Worm (Caenorhabditis elegans) whole organism, young adult: Measurements from ENCODE around the gene F10E9.4.

Source experiments
- B0261.1 ChIP-seq: sonication (generic microtip); optimal IDR thresholded peaks from 2 replicates; lab custom pipeline; 2016; ENCODE audit warnings: mild to moderate bottlenecking, missing genetic modification characterization, moderate library complexity, missing compliant biosample characterization
- B0336.3 ChIP-seq: fragments of 200-800 bp; sonication (Bioruptor generic); IDR thresholded peaks from 2 replicates; pipeline ENCODE4 v1.3.6; 2022; ENCODE audit warnings: missing genetic modification characterization, missing compliant biosample characterization
- F10E7.11 ChIP-seq: sonication (generic microtip); optimal IDR thresholded peaks from 2 replicates; lab custom pipeline; 2017; ENCODE audit warnings: mild to moderate bottlenecking, missing genetic modification characterization, moderate library complexity, missing compliant biosample characterization
- F22D6.2 ChIP-seq: sonication (generic microtip); optimal IDR thresholded peaks from 2 replicates; lab custom pipeline; 2016; ENCODE audit warnings: mild to moderate bottlenecking, missing genetic modification characterization, missing compliant biosample characterization
- F33H1.4 ChIP-seq: fragments of 200-800 bp; sonication (Bioruptor generic); IDR thresholded peaks from 2 replicates; pipeline ENCODE4 v1.3.6; 2022; ENCODE audit warnings: missing genetic modification reagents, missing genetic modification characterization, missing compliant biosample characterization
- F52B5.7 ChIP-seq: sonication (generic microtip); optimal IDR thresholded peaks from 2 replicates; lab custom pipeline; 2016; ENCODE audit warnings: mild to moderate bottlenecking, missing genetic modification characterization, missing compliant biosample characterization
- F55B11.4 ChIP-seq: sonication (generic microtip); optimal IDR thresholded peaks from 2 replicates; lab custom pipeline; 2016; ENCODE audit warnings: missing compliant biosample characterization, missing genetic modification characterization, borderline replicate concordance; ENCODE audit not compliant: insufficient read depth
- Y53G8AR.9 ChIP-seq: fragments of 200-800 bp; sonication (Bioruptor generic); conservative IDR thresholded peaks from 2 replicates; pipeline ENCODE4 v1.3.6; 2022; ENCODE audit warnings: missing genetic modification reagents, missing genetic modification characterization, missing compliant biosample characterization
- ZK185.1 ChIP-seq: sonication (generic microtip); optimal IDR thresholded peaks from 2 replicates; lab custom pipeline; 2016; ENCODE audit warnings: mild to moderate bottlenecking, missing genetic modification characterization, missing compliant biosample characterization; ENCODE audit not compliant: poor library complexity, severe bottlenecking
- akir-1 ChIP-seq: fragments of 200-800 bp; sonication (Bioruptor generic); optimal IDR thresholded peaks from 2 replicates; lab custom pipeline; 2018; ENCODE audit warnings: mild to moderate bottlenecking, missing genetic modification characterization, moderate library complexity, missing compliant biosample characterization
- ama-1 ChIP-seq, 3 experiments: fragments of 150-350 bp in 1 of 3; sonication (generic microtip) in 2 of 3; optimal IDR thresholded peaks; 2 replicates each; lab custom pipeline; 2014 to 2018; ENCODE audit warnings: missing biosample characterization in 2 of 3, missing genetic modification characterization in 2 of 3, missing genetic modification reagents in 2 of 3
- atf-7 ChIP-seq: sonication (generic microtip); optimal IDR thresholded peaks from 2 replicates; lab custom pipeline; 2017; ENCODE audit warnings: mild to moderate bottlenecking, missing genetic modification characterization, missing compliant biosample characterization
- attf-3 ChIP-seq: fragments of 200-800 bp; sonication (Bioruptor generic); conservative IDR thresholded peaks from 2 replicates; pipeline ENCODE4 v1.3.6; 2022; ENCODE audit warnings: missing genetic modification reagents, missing genetic modification characterization, missing compliant biosample characterization
- attf-6 ChIP-seq: fragments of 200-800 bp; sonication (Bioruptor generic); IDR thresholded peaks from 2 replicates; pipeline ENCODE4 v1.3.6; 2022; ENCODE audit warnings: missing genetic modification reagents, missing genetic modification characterization, missing compliant biosample characterization
- ceh-27 ChIP-seq: fragments of 200-800 bp; sonication (Bioruptor generic); optimal IDR thresholded peaks from 2 replicates; lab custom pipeline; 2018; ENCODE audit warnings: mild to moderate bottlenecking, missing genetic modification characterization, moderate library complexity, missing compliant biosample characterization
- ceh-79 ChIP-seq: sonication (generic microtip); optimal IDR thresholded peaks from 2 replicates; lab custom pipeline; 2017; ENCODE audit warnings: mild to moderate bottlenecking, missing genetic modification characterization, missing compliant biosample characterization
- die-1 ChIP-seq: sonication (generic microtip); optimal IDR thresholded peaks from 2 replicates; lab custom pipeline; 2016; ENCODE audit warnings: missing genotype, mild to moderate bottlenecking, missing genetic modification characterization, missing compliant biosample characterization
- dox-1 ChIP-seq: fragments of 200-800 bp; sonication (Bioruptor generic); IDR thresholded peaks from 2 replicates; pipeline ENCODE4 v1.3.6; 2022; ENCODE audit warnings: missing genetic modification reagents, missing genetic modification characterization, missing compliant biosample characterization
- ets-4 ChIP-seq: fragments of 200-800 bp; sonication (Bioruptor generic); optimal IDR thresholded peaks from 2 replicates; lab custom pipeline; 2018; ENCODE audit warnings: mild to moderate bottlenecking, missing genetic modification characterization, missing compliant biosample characterization
- fkh-3 ChIP-seq: sonication (generic microtip); optimal IDR thresholded peaks from 2 replicates; lab custom pipeline; 2016; ENCODE audit warnings: mild to moderate bottlenecking, missing genetic modification characterization, missing compliant biosample characterization
- hlh-26 ChIP-seq: fragments of 200-800 bp; sonication (Bioruptor generic); conservative IDR thresholded peaks from 2 replicates; pipeline ENCODE4 v1.3.6; 2022; ENCODE audit warnings: missing genetic modification reagents, missing genetic modification characterization, missing compliant biosample characterization
- hmg-1.2 ChIP-seq: fragments of 200-800 bp; sonication (Bioruptor generic); IDR thresholded peaks from 2 replicates; pipeline ENCODE4 v1.3.6; 2022; ENCODE audit warnings: missing genetic modification reagents, missing genetic modification characterization, missing compliant biosample characterization
- let-526 ChIP-seq: fragments of 200-800 bp; sonication (Bioruptor generic); IDR thresholded peaks from 2 replicates; pipeline ENCODE4 v1.3.6; 2022; ENCODE audit warnings: missing genetic modification reagents, missing genetic modification characterization, missing compliant biosample characterization
- lin-35 ChIP-seq, 3 experiments: fragments of 150-350 bp in 2 of 3; sonication (generic microtip) in 1 of 3; optimal IDR thresholded peaks; 2 replicates each; lab custom pipeline; 2014 to 2018; ENCODE audit warnings: missing biosample characterization in 3 of 3, missing genetic modification characterization in 3 of 3, missing genetic modification reagents in 3 of 3
- lin-40 ChIP-seq: sonication (generic microtip); optimal IDR thresholded peaks from 2 replicates; lab custom pipeline; 2016; ENCODE audit warnings: missing genetic modification characterization, mild to moderate bottlenecking, missing compliant biosample characterization, missing genotype, missing genetic modification reagents
- lir-1 ChIP-seq: fragments of 200-800 bp; sonication (Bioruptor generic); conservative IDR thresholded peaks from 2 replicates; pipeline ENCODE4 v1.3.6; 2022; ENCODE audit warnings: missing genetic modification reagents, missing genetic modification characterization, missing compliant biosample characterization
- lsl-1 ChIP-seq: fragments of 200-800 bp; sonication (Bioruptor generic); optimal IDR thresholded peaks from 2 replicates; lab custom pipeline; 2018; ENCODE audit warnings: mild to moderate bottlenecking, missing genetic modification characterization, moderate library complexity, missing compliant biosample characterization
- mes-4 ChIP-seq: sonication (generic microtip); optimal IDR thresholded peaks from 2 replicates; lab custom pipeline; 2016; ENCODE audit warnings: missing genotype, missing genetic modification characterization, missing compliant biosample characterization
- mxl-1 ChIP-seq: sonication (generic microtip); optimal IDR thresholded peaks from 2 replicates; lab custom pipeline; 2016; ENCODE audit warnings: missing genetic modification characterization, missing compliant biosample characterization
- nfya-1 ChIP-seq: sonication (generic microtip); optimal IDR thresholded peaks from 2 replicates; lab custom pipeline; 2017; ENCODE audit warnings: antibody characterized with exemption, missing compliant biosample characterization, missing genetic modification characterization, borderline replicate concordance; ENCODE audit not compliant: insufficient read depth
- nfyb-1 ChIP-seq: fragments of 200-800 bp; sonication (Bioruptor generic); IDR thresholded peaks from 2 replicates; pipeline ENCODE4 v1.3.6; 2022; ENCODE audit warnings: missing genetic modification reagents, missing genetic modification characterization, missing compliant biosample characterization
- nhr-90 ChIP-seq: sonication (generic microtip); optimal IDR thresholded peaks from 2 replicates; lab custom pipeline; 2016; ENCODE audit warnings: missing genotype, mild to moderate bottlenecking, missing genetic modification characterization, missing compliant biosample characterization
- pbrm-1 ChIP-seq: fragments of 200-800 bp; sonication (Bioruptor generic); IDR thresholded peaks from 2 replicates; pipeline ENCODE4 v1.3.6; 2022; ENCODE audit warnings: missing genetic modification reagents, missing genetic modification characterization, missing compliant biosample characterization
- pha-4 ChIP-seq: fragments of 150-350 bp; sonication (generic microtip); optimal IDR thresholded peaks from 2 replicates; lab custom pipeline; 2014; ENCODE audit warnings: missing biosample characterization, missing genetic modification reagents, missing genetic modification characterization
- repo-1 ChIP-seq: sonication (generic microtip); optimal IDR thresholded peaks from 2 replicates; lab custom pipeline; 2017; ENCODE audit warnings: mild to moderate bottlenecking, missing genetic modification characterization, missing compliant biosample characterization
- sdz-38 ChIP-seq: sonication (generic microtip); optimal IDR thresholded peaks from 2 replicates; lab custom pipeline; 2016; ENCODE audit warnings: missing genotype, missing genetic modification characterization, missing compliant biosample characterization
- sptf-2 ChIP-seq: fragments of 200-800 bp; sonication (Bioruptor generic); optimal IDR thresholded peaks from 2 replicates; lab custom pipeline; 2018; ENCODE audit warnings: mild to moderate bottlenecking, missing genetic modification characterization, missing compliant biosample characterization
- zfh-2 ChIP-seq: fragments of 200-800 bp; sonication (Bioruptor generic); conservative IDR thresholded peaks from 2 replicates; pipeline ENCODE4 v1.3.6; 2022; ENCODE audit warnings: missing genetic modification reagents, missing genetic modification characterization, missing compliant biosample characterization
- zim-3 ChIP-seq: sonication (generic microtip); optimal IDR thresholded peaks from 2 replicates; lab custom pipeline; 2017; ENCODE audit warnings: mild to moderate bottlenecking, missing genetic modification characterization, moderate library complexity, missing compliant biosample characterization

F10E9.4 gene

DNA sequence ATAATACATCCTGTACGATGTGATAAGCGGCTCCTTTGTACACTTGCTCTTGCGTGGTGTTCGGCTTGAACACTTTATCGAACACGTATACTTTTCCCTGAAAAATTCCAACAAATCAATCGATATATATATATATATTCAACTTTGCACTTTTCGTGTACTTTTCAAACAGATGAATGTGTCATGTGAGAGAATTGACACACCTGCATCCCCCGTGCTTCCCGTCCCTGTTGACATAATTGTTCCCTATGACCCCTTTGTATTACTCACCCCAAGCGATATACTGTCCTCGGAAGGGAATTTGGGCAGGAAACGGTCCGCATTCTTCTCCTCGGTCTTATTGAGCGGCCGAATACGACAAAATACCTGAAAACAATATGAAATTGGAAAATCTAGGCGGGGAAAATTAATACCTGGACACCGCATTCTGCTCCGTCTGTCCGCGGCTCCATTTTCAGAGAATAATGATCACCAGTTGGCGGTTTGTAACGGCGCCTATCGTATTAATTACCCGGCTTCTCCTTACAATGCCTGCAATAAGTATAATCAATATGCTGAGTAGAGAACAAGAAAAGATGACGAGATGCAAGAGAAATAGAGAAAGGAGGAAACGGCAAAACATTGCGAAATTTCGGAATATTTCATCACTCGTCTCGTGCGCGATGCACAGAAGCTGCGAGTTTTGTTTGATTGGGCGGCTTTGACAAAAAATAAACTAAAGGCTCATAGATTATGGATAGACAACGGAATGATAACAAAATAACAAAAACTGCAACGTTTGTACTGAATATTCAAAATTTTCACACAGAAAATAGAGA, 46.5 kb downstream of the F10E9.4 start, which contains the start of gene unc-116 (continued):
- TF ChIP-seq F10E7.11 (tag; lab: Kevin White, UChicago): no peak
- no peak for TF ChIP-seq mes-4 (tag; lab: Kevin White, UChicago)
- TF ChIP-seq lin-35 (GFP tag; optimal IDR thresholded peaks at IDR 0.05; lab: Kevin White, UChicago): peak in 1 of 3 experiments; percentile 41
- TF ChIP-seq F55B11.4 (tag; lab: Kevin White, UChicago): no peak
- TF ChIP-seq let-526 (GFP tag; lab: Robert Waterston, UW): 0 out of 2 replicates have a peak, but pooled peaks have one; percentile 24
- no peak for TF ChIP-seq atf-7 (tag; lab: Kevin White, UChicago)
- no peak for TF ChIP-seq sdz-38
- peak; percentile 5; the same call in 1 of the 2 replicates for TF ChIP-seq F33H1.4 (GFP tag; lab: Robert Waterston, UW)
- no peak for TF ChIP-seq ceh-27
- no peak for TF ChIP-seq akir-1 (GFP tag; lab: Kevin White, UChicago)
- no peak for TF ChIP-seq lir-1
- no peak for TF ChIP-seq mxl-1 (tag; lab: Kevin White, UChicago)
- TF ChIP-seq lsl-1 (GFP tag; lab: Kevin White, UChicago): no peak
- no peak for TF ChIP-seq Y53G8AR.9 (GFP tag; lab: Robert Waterston, UW)
- TF ChIP-seq pha-4: no peak
- TF ChIP-seq dox-1 (GFP tag; lab: Robert Waterston, UW): 0 out of 2 replicates have a peak, but pooled peaks have one; percentile 7
- TF ChIP-seq fkh-3 (tag; lab: Kevin White, UChicago): no peak
- no peak for TF ChIP-seq ZK185.1
- TF ChIP-seq nfyb-1: no peak
- no peak for TF ChIP-seq nfya-1 (tag; lab: Kevin White, UChicago)
- TF ChIP-seq ama-1 (optimal IDR thresholded peaks at IDR 0.05; lab: Kevin White, UChicago): no peak
- no peak for TF ChIP-seq ama-1 (GFP tag; optimal IDR thresholded peaks at IDR 0.05; lab: Kevin White, UChicago)
- no peak for TF ChIP-seq sptf-2
- no peak for TF ChIP-seq B0261.1 (tag; lab: Kevin White, UChicago)
- TF ChIP-seq F22D6.2: no peak
- TF ChIP-seq attf-6 (GFP tag; lab: Robert Waterston, UW): no peak
- 0 out of 2 replicates have a peak, but pooled peaks have one; percentile 10 for TF ChIP-seq attf-3
- no peak for TF ChIP-seq die-1 (tag; lab: Kevin White, UChicago)
- peak; percentile 7 for TF ChIP-seq ets-4 (GFP tag; lab: Kevin White, UChicago)
- no peak for TF ChIP-seq nhr-90
- TF ChIP-seq pbrm-1 (GFP tag; lab: Robert Waterston, UW): no peak
- TF ChIP-seq ceh-79 (tag; lab: Kevin White, UChicago): peak; percentile 8
- no peak for TF ChIP-seq zim-3 (tag; lab: Kevin White, UChicago)
- TF ChIP-seq F52B5.7 (tag; lab: Kevin White, UChicago): no peak
- no peak for TF ChIP-seq hlh-26 (GFP tag; lab: Robert Waterston, UW)
- no peak; the same call in 1 of the 2 replicates for TF ChIP-seq B0336.3 (GFP tag; lab: Robert Waterston, UW)
- peak; percentile 34; the same call in 1 of the 2 replicates for TF ChIP-seq hmg-1.2 (GFP tag; lab: Robert Waterston, UW)
- TF ChIP-seq lin-40 (tag; lab: Kevin White, UChicago): no peak
- no peak; the same call in none of the 2 replicates for TF ChIP-seq zfh-2 (GFP tag; lab: Robert Waterston, UW)
- TF ChIP-seq repo-1: no peak
